Fruit fly (Drosophila melanogaster) whole organism, wandering third instar larva: ENCODE results near the gene Prosbeta2.

Source experiments
- Abd-B ChIP-seq: fragments of >200 bp; optimal IDR thresholded peaks from 2 replicates; lab custom pipeline; 2017; ENCODE audit warnings: missing biosample characterization, missing genetic modification characterization
- CG32264 ChIP-seq: fragments of 200-800 bp; sonication (Bioruptor generic); optimal IDR thresholded peaks from 2 replicates; lab custom pipeline; 2016; ENCODE audit warnings: missing biosample characterization, missing genetic modification characterization
- CG9705 ChIP-seq: fragments of 200-800 bp; sonication (Bioruptor generic); optimal IDR thresholded peaks from 2 replicates; lab custom pipeline; 2018; ENCODE audit warnings: missing biosample characterization, mild to moderate bottlenecking, missing genetic modification characterization
- CrebA ChIP-seq: fragments of 200-800 bp; sonication (Bioruptor generic); optimal IDR thresholded peaks from 2 replicates; lab custom pipeline; 2016; ENCODE audit warnings: missing biosample characterization, mild to moderate bottlenecking, missing genetic modification characterization, borderline replicate concordance
- Dfd ChIP-seq: fragments of >200 bp; optimal IDR thresholded peaks from 2 replicates; lab custom pipeline; 2017; ENCODE audit warnings: missing biosample characterization, missing genetic modification characterization
- Dif ChIP-seq: fragments of 200-275, 200-300 bp; sonication (Bioruptor generic); optimal IDR thresholded peaks from 2 replicates; lab custom pipeline; 2018; ENCODE audit warnings: missing biosample characterization, missing genetic modification characterization; ENCODE audit not compliant: partially characterized antibody
- GATAd ChIP-seq: sonication (Bioruptor generic); optimal IDR thresholded peaks from 2 replicates; lab custom pipeline; 2016; ENCODE audit warnings: missing biosample characterization, missing genetic modification characterization
- HLH106 ChIP-seq: fragments of 200-800 bp; optimal IDR thresholded peaks from 3 replicates; lab custom pipeline; 2019; ENCODE audit warnings: missing biosample characterization, mild to moderate bottlenecking, missing genetic modification characterization, moderate library complexity
- Hnf4 ChIP-seq: fragments of 200-800 bp; sonication (Bioruptor generic); optimal IDR thresholded peaks from 2 replicates; lab custom pipeline; 2016; ENCODE audit warnings: missing biosample characterization, mild to moderate bottlenecking, missing genetic modification characterization
- Hr78 ChIP-seq: fragments of >200 bp; optimal IDR thresholded peaks from 2 replicates; lab custom pipeline; 2017; ENCODE audit warnings: missing biosample characterization, missing genetic modification characterization
- Hr83 ChIP-seq: fragments of 200-300 bp; sonication (Bioruptor generic); optimal IDR thresholded peaks from 2 replicates; lab custom pipeline; 2016; ENCODE audit warnings: missing biosample characterization, mild to moderate bottlenecking, missing genetic modification characterization, moderate library complexity; ENCODE audit not compliant: poor library complexity, severe bottlenecking
- Jra ChIP-seq: sonication (Bioruptor generic); optimal IDR thresholded peaks from 2 replicates; lab custom pipeline; 2016; ENCODE audit warnings: missing biosample characterization, missing genetic modification characterization
- Mio ChIP-seq: sonication (Bioruptor generic); optimal IDR thresholded peaks from 2 replicates; lab custom pipeline; 2016; ENCODE audit warnings: missing biosample characterization, missing genetic modification characterization
- Myc ChIP-seq: fragments of >200 bp; optimal IDR thresholded peaks from 2 replicates; lab custom pipeline; 2017
- N ChIP-seq: fragments of >200 bp; optimal IDR thresholded peaks from 2 replicates; lab custom pipeline; 2018; ENCODE audit warnings: missing biosample characterization, missing external identifiers, missing genetic modification characterization
- OdsH ChIP-seq: fragments of 200-800 bp; sonication (Bioruptor generic); optimal IDR thresholded peaks from 2 replicates; lab custom pipeline; 2016; ENCODE audit warnings: missing biosample characterization, mild to moderate bottlenecking, missing genetic modification characterization
- Rel ChIP-seq, 2 experiments: fragments of 200-800 bp; sonication (Bioruptor generic) in 1 of 2; optimal IDR thresholded peaks; 2 replicates in 1 of 2; 3 replicates in 1 of 2; lab custom pipeline; 2016 to 2019; ENCODE audit warnings: mild to moderate bottlenecking in 2 of 2, missing biosample characterization in 2 of 2, missing genetic modification characterization in 2 of 2, moderate library complexity in 1 of 2
- Sp1 ChIP-seq: fragments of 200-800 bp; sonication (Bioruptor generic); optimal IDR thresholded peaks from 3 replicates; lab custom pipeline; 2019; ENCODE audit warnings: missing biosample characterization, mild to moderate bottlenecking, missing genetic modification characterization, moderate library complexity
- Vsx2 ChIP-seq: fragments of 200-300, 225-300 bp; sonication (Bioruptor generic); optimal IDR thresholded peaks from 2 replicates; lab custom pipeline; 2018; ENCODE audit warnings: missing biosample characterization, missing genetic modification characterization; ENCODE audit not compliant: partially characterized antibody
- br ChIP-seq: fragments of 200-800 bp; sonication (Bioruptor generic); optimal IDR thresholded peaks from 2 replicates; lab custom pipeline; 2016; ENCODE audit warnings: missing biosample characterization, missing genetic modification characterization
- brk ChIP-seq: fragments of 200-800 bp; sonication (Bioruptor generic); optimal IDR thresholded peaks from 2 replicates; lab custom pipeline; 2016; ENCODE audit warnings: missing biosample characterization, mild to moderate bottlenecking, missing genetic modification characterization
- dl ChIP-seq, 2 experiments: fragments of 175-275, 200-275 bp in 1 of 2; fragments of 200-275 bp in 1 of 2; sonication (Bioruptor generic); optimal IDR thresholded peaks; lab custom pipeline; 2018; ENCODE audit warnings: mild to moderate bottlenecking in 2 of 2, missing biosample characterization in 2 of 2, missing genetic modification characterization in 2 of 2, moderate library complexity in 2 of 2; ENCODE audit not compliant: partially characterized antibody in 2 of 2, insufficient read depth in 1 of 2
- dmrt93B ChIP-seq: fragments of 200-800 bp; sonication (Bioruptor generic); optimal IDR thresholded peaks from 2 replicates; lab custom pipeline; 2018; ENCODE audit warnings: missing biosample characterization, mild to moderate bottlenecking, missing genetic modification characterization
- dsf ChIP-seq: sonication (Bioruptor generic); optimal IDR thresholded peaks from 2 replicates; lab custom pipeline; 2016; ENCODE audit warnings: missing biosample characterization, missing genetic modification characterization, borderline replicate concordance
- ey ChIP-seq: fragments of 200-800 bp; sonication (Bioruptor generic); optimal IDR thresholded peaks from 2 replicates; lab custom pipeline; 2016; ENCODE audit warnings: missing biosample characterization, missing genetic modification characterization
- foxo ChIP-seq, 2 experiments: fragments of 200-800 bp; sonication (Bioruptor generic); optimal IDR thresholded peaks; 2 replicates in 1 of 2; 3 replicates in 1 of 2; lab custom pipeline; 2016 to 2017; ENCODE audit warnings: missing biosample characterization in 2 of 2, missing genetic modification characterization in 2 of 2
- fru ChIP-seq: fragments of 200-800 bp; sonication (Bioruptor generic); optimal IDR thresholded peaks from 3 replicates; lab custom pipeline; 2016; ENCODE audit warnings: missing biosample characterization, mild to moderate bottlenecking, missing genetic modification characterization
- h ChIP-seq: fragments of 200-800 bp; sonication (Bioruptor generic); optimal IDR thresholded peaks from 3 replicates; lab custom pipeline; 2016; ENCODE audit warnings: missing biosample characterization, mild to moderate bottlenecking, missing genetic modification characterization
- jim ChIP-seq: fragments of 175-275, 200-325 bp; sonication (Bioruptor generic); optimal IDR thresholded peaks from 2 replicates; lab custom pipeline; 2016; ENCODE audit warnings: missing biosample characterization, mild to moderate bottlenecking, missing genetic modification characterization
- lola ChIP-seq: fragments of >200 bp; optimal IDR thresholded peaks from 2 replicates; lab custom pipeline; 2017; ENCODE audit warnings: missing biosample characterization, missing genetic modification characterization
- pan ChIP-seq: fragments of >200 bp; optimal IDR thresholded peaks from 2 replicates; lab custom pipeline; 2017
- psq ChIP-seq: fragments of 200-800 bp; sonication (Bioruptor generic); optimal IDR thresholded peaks from 3 replicates; lab custom pipeline; 2017; ENCODE audit warnings: missing biosample characterization, mild to moderate bottlenecking, missing genetic modification characterization, moderate library complexity
- rgr ChIP-seq: fragments of 200-800 bp; sonication (Bioruptor generic); optimal IDR thresholded peaks from 3 replicates; lab custom pipeline; 2016; ENCODE audit warnings: missing biosample characterization, mild to moderate bottlenecking, missing genetic modification characterization
- sage ChIP-seq: fragments of 200-800 bp; sonication (Bioruptor generic); optimal IDR thresholded peaks from 2 replicates; lab custom pipeline; 2016; ENCODE audit warnings: missing biosample characterization, mild to moderate bottlenecking, missing genetic modification characterization
- sv ChIP-seq: fragments of 200-800 bp; sonication (Bioruptor generic); optimal IDR thresholded peaks from 3 replicates; lab custom pipeline; 2016; ENCODE audit warnings: missing biosample characterization, missing genetic modification characterization
- tai ChIP-seq: sonication (Bioruptor generic); optimal IDR thresholded peaks from 2 replicates; lab custom pipeline; 2016; ENCODE audit warnings: missing biosample characterization, missing genetic modification characterization
- usp ChIP-seq: fragments of >200 bp; optimal IDR thresholded peaks from 2 replicates; lab custom pipeline; 2017; ENCODE audit warnings: missing biosample characterization, missing genetic modification characterization
- woc ChIP-seq: sonication (Bioruptor generic); optimal IDR thresholded peaks from 2 replicates; lab custom pipeline; 2016; ENCODE audit warnings: missing biosample characterization, mild to moderate bottlenecking, missing genetic modification characterization

The Prosbeta2 gene

DNA sequence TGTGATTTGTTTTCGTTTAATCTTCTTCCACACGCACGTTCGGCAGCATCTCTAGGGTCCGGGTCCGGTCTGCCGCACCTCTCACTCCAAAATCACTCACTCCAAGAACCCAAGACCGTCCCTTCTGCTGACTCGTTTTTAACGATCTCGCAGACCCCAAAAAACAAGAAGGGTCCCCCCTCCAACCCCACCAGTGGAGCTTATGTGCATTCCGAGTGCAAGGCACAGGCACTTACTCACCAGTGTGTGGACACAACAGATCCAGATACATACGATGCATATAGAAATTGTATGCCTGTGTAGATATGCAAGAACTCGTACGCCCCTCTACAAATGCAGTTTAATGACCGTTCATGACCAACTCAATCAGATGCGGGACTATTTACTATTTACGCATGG, 21.3 kb upstream of the Prosbeta2 start:
- TF ChIP-seq Vsx2 (GFP tag; lab: Kevin White, UChicago) (peak; percentile 79), CrebA (GFP tag; lab: Kevin White, UChicago) (peak; percentile 5), dl (GFP tag; optimal IDR thresholded peaks at IDR 0.05; lab: Kevin White, UChicago; ENCODE audit: insufficient read depth in 1 of 2, partially characterized antibody in 2 of 2) (peak in 1 of 2 experiments; percentile 49), Dif (peak; percentile 79), Hr83 (GFP tag; lab: Kevin White, UChicago) (peak; percentile 72), br (GFP tag; lab: Kevin White, UChicago) (peak; percentile 3), fru (peak; percentile 64), Mio (GFP tag; lab: Kevin White, UChicago) (no peak), psq (GFP tag; lab: Kevin White, UChicago) (peak; percentile 47), jim (no peak)
- TF ChIP-seq, all 38 proteins: peak for 8

DNA sequence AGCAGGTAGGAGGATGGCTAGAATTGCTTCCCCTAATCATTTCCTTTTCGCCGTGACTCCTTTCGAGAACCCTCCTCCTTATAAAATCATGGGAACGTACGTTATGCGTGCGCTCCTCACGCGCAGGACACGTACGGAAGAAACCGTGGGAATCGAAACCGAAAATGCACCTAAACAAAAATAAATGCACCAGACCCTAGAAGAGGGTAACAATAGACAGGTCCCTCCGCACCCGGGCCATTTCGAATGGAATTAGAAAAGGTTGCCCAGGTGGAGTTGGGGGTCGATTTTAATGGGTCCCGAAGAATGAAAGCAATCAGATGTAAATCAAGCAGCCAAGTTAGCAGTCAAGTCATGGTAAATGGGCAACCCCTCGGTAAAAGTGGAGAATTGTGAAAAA, 20.4 kb upstream of the Prosbeta2 start, which contains the start of gene CG3349:
TSS of gene CG3349 (plus strand) at position 289 of the 400 bp plus-strand sequence.
- TF ChIP-seq Myc (lab: Kevin White, UChicago) (no peak), CG32264 (GFP tag; lab: Kevin White, UChicago) (no peak), psq (GFP tag; lab: Kevin White, UChicago) (no peak), HLH106 (tag; lab: Kevin White, UChicago) (no peak), br (GFP tag; lab: Kevin White, UChicago) (no peak), Hr78 (GFP tag; lab: Kevin White, UChicago) (no peak), CrebA (GFP tag; lab: Kevin White, UChicago) (no peak), Abd-B (GFP tag; lab: Kevin White, UChicago) (no peak), usp (GFP tag; lab: Kevin White, UChicago) (no peak), pan (no peak), lola (GFP tag; lab: Kevin White, UChicago) (no peak), Dfd (no peak)

DNA sequence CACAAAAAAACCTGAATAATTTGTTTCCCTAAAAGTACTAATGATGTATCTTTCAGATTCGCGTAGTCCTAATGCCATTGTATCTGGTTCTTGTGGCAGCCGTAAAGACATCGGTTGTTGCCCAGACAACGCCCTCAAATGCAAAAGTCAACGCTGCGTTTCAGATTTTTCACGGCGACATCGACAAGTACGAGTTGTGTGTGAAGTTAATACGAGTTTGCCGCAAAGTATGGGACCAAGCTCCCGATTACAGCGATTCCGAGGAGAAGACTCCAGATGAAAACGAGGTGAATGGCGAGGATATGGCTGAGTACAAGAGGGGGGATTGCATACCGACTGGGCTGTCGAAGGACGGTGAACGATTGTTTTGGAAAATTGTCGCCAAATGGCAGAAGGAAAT, 19.7 kb upstream of the Prosbeta2 start:
- TF ChIP-seq CG32264 (GFP tag; lab: Kevin White, UChicago) (no peak), jim (no peak), CG9705 (GFP tag; lab: Kevin White, UChicago) (no peak), foxo (GFP tag; optimal IDR thresholded peaks at IDR 0.05; lab: Kevin White, UChicago) (no peak), Rel (GFP tag; optimal IDR thresholded peaks at IDR 0.05; lab: Kevin White, UChicago) (no peak), Rel (tag; optimal IDR thresholded peaks at IDR 0.05; lab: Kevin White, UChicago) (no peak), dsf (GFP tag; lab: Kevin White, UChicago) (no peak), Sp1 (GFP tag; lab: Kevin White, UChicago) (no peak), pan (no peak)

DNA sequence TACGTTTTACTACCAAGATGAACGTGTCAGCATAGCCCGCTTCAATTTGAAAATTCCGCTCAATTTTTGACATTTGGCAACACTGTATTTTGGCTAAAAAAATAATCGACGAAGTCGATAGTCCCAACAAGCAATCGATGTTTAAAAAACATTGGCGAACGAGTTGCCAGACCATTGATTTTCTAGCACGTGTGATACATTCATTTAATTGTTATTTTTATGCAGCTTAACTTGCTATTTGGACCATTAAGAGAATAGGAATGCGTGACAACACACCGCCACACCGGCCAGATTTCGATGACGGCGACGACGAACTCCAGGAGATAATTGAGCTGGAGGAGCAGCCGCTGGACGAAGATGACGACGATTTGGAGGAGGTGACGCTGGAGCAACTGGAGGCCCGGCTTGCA, 17.1 kb upstream of the Prosbeta2 start, which contains the start of gene CG5114:
TSS of gene CG5114 (plus strand) at position 161 of the 410 bp plus-strand sequence.
- TF ChIP-seq tai (GFP tag; lab: Kevin White, UChicago) (peak; percentile 65), h (GFP tag; lab: Kevin White, UChicago) (peak; percentile 58), Rel (GFP tag; optimal IDR thresholded peaks at IDR 0.05; lab: Kevin White, UChicago) (no peak), Rel (tag; optimal IDR thresholded peaks at IDR 0.05; lab: Kevin White, UChicago) (no peak), Abd-B (GFP tag; lab: Kevin White, UChicago) (no peak), br (GFP tag; lab: Kevin White, UChicago) (peak; percentile 35), jim (no peak), psq (GFP tag; lab: Kevin White, UChicago) (no peak), Mio (GFP tag; lab: Kevin White, UChicago) (no peak), sv (GFP tag; lab: Kevin White, UChicago) (peak; percentile 49), Dif (no peak), foxo (GFP tag; optimal IDR thresholded peaks at IDR 0.05; lab: Kevin White, UChicago) (peak in 1 of 2 experiments; percentile 46), usp (GFP tag; lab: Kevin White, UChicago) (no peak), dsf (GFP tag; lab: Kevin White, UChicago) (no peak), fru (peak; percentile 16), dmrt93B (GFP tag; lab: Kevin White, UChicago) (no peak), GATAd (GFP tag; lab: Kevin White, UChicago) (no peak), OdsH (GFP tag; lab: Kevin White, UChicago) (no peak), Hr78 (GFP tag; lab: Kevin White, UChicago) (no peak), CG9705 (GFP tag; lab: Kevin White, UChicago) (peak; percentile 30), Sp1 (GFP tag; lab: Kevin White, UChicago) (no peak), CG32264 (GFP tag; lab: Kevin White, UChicago) (no peak), lola (GFP tag; lab: Kevin White, UChicago) (no peak), dl (GFP tag; optimal IDR thresholded peaks at IDR 0.05; lab: Kevin White, UChicago; ENCODE audit: insufficient read depth in 1 of 2, partially characterized antibody in 2 of 2) (no peak), Vsx2 (GFP tag; lab: Kevin White, UChicago) (no peak), Hnf4 (GFP tag; lab: Kevin White, UChicago) (peak; percentile 73), CrebA (GFP tag; lab: Kevin White, UChicago) (no peak), HLH106 (tag; lab: Kevin White, UChicago) (peak; percentile 34), N (GFP tag; lab: Kevin White, UChicago) (no peak), brk (GFP tag; lab: Kevin White, UChicago) (peak; percentile 31), Hr83 (GFP tag; lab: Kevin White, UChicago) (peak; percentile 62), woc (GFP tag; lab: Kevin White, UChicago) (no peak), Myc (lab: Kevin White, UChicago) (peak; percentile 42), Jra (GFP tag; lab: Kevin White, UChicago) (no peak), sage (GFP tag; lab: Kevin White, UChicago) (no peak), pan (no peak), ey (GFP tag; lab: Kevin White, UChicago) (peak; percentile 14), Dfd (no peak), rgr (GFP tag; lab: Kevin White, UChicago) (peak; percentile 48)
- TF ChIP-seq, all 38 proteins: peak for 14
